Fruit fly (Drosophila melanogaster): ENCODE results near the gene CG31533.

The CG31533 gene

DNA sequence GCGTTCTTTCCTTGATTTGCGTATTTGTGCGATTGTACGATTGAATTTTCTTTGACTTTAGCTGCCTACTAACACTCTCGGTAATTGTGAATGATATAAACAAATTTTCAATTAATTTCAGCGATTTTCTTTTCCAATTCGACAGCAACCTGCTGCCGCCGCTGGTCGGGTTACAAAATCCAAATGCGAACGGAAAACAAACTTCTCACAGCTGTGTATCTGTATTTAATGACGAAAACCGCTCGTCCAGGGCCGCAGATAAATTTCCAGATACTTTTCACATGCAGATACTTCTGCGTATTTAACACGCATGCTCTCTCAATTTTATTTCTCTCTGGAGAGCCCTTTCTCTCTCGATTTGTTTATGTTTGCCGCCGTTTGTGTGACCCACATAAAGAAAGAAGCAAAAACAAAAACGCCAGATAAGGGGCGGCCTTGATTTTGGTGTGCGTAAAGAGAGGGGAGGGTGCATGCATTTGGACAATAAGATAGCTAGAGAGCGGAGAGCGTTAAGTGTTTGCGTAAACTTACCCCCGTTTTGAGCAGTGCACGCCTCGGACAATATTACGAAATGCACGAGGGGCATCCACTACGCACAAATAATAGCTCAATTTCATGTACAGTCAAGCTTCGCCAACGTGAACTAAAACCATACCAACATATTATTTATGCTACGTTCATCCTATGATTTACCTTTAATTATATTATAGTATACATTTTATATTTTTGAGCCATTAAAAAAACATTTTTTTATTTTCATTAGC is 48.9 kb downstream of the CG31533 start, which contains the start of gene CG12402 (continued):
- TF ChIP-seq CG30431 (GFP tag; optimal IDR thresholded peaks at IDR 0.05), result peak; percentile 63
- TF ChIP-seq CG17186 (GFP tag; optimal IDR thresholded peaks at IDR 0.05), result peak; percentile 50
- peak; percentile 81; the same call in 2 of the 3 replicates for TF ChIP-seq CG3726 (GFP tag; IDR thresholded peaks at IDR 0.05)
- TF ChIP-seq NFAT (GFP tag; IDR thresholded peaks at IDR 0.05), result peak; percentile 64
- peak; percentile 45 for TF ChIP-seq MBD-R2 (GFP tag; IDR thresholded peaks at IDR 0.05)
- no peak for TF ChIP-seq pzg (GFP tag; optimal IDR thresholded peaks at IDR 0.05)
- TF ChIP-seq vfl (GFP tag; optimal IDR thresholded peaks at IDR 0.05), result peak; percentile 16
- TF ChIP-seq CG13424 (tag; optimal IDR thresholded peaks at IDR 0.05), result peak; percentile 84
- TF ChIP-seq aop (GFP tag; IDR thresholded peaks at IDR 0.05), result peak; percentile 9; the same call in 1 of the 2 replicates
- peak; percentile 72 for TF ChIP-seq CG3281 (GFP tag; optimal IDR thresholded peaks at IDR 0.05)
- peak; percentile 40; the same call in 1 of the 3 replicates for TF ChIP-seq Doc3 (GFP tag; IDR thresholded peaks at IDR 0.05; ENCODE audit: partially characterized antibody)
- TF ChIP-seq CG3995 (GFP tag; optimal IDR thresholded peaks at IDR 0.05), result no peak
- TF ChIP-seq cad (GFP tag; optimal IDR thresholded peaks at IDR 0.05), result no peak
- TF ChIP-seq CG11093 (GFP tag; IDR thresholded peaks at IDR 0.05), result peak; percentile 76; the same call in 2 of the 3 replicates
- TF ChIP-seq Dad (GFP tag; optimal IDR thresholded peaks at IDR 0.05), result peak; percentile 32
- TF ChIP-seq CG1647 (GFP tag; optimal IDR thresholded peaks at IDR 0.05), result peak; percentile 64
- TF ChIP-seq tup (GFP tag; optimal IDR thresholded peaks at IDR 0.05), result peak; percentile 45
- TF ChIP-seq sna (GFP tag; IDR thresholded peaks at IDR 0.05; ENCODE audit: partially characterized antibody), result peak; percentile 19; the same call in 1 of the 2 replicates
- peak; percentile 57 for TF ChIP-seq CG13287 (GFP tag; IDR thresholded peaks at IDR 0.05; ENCODE audit: partially characterized antibody)
- peak; percentile 77 for TF ChIP-seq Atf6 (GFP tag; IDR thresholded peaks at IDR 0.05)
- TF ChIP-seq CG12391 (tag; optimal IDR thresholded peaks at IDR 0.05), result peak; percentile 90
- peak; percentile 76 for TF ChIP-seq nau (GFP tag; optimal IDR thresholded peaks at IDR 0.05)
- peak; percentile 88 for TF ChIP-seq Ada2b (GFP tag; IDR thresholded peaks at IDR 0.05)
- no peak for TF ChIP-seq pan (optimal IDR thresholded peaks at IDR 0.05)
- peak in 1 of 2 experiments; percentile 90 for TF ChIP-seq pan (GFP tag; optimal IDR thresholded peaks at IDR 0.05 in 1 of 2, IDR thresholded peaks at IDR 0.05 in 1 of 2)
- peak; percentile 70 for TF ChIP-seq CG11696 (GFP tag; IDR thresholded peaks at IDR 0.05)
- no peak for TF ChIP-seq corto (GFP tag; optimal IDR thresholded peaks at IDR 0.05)
- peak; percentile 91 for TF ChIP-seq Hr3 (GFP tag; optimal IDR thresholded peaks at IDR 0.05)
- TF ChIP-seq MTF-1 (GFP tag; optimal IDR thresholded peaks at IDR 0.05; ENCODE audit: borderline replicate concordance), result peak; percentile 57
- TF ChIP-seq grn (GFP tag; optimal IDR thresholded peaks at IDR 0.05), result peak; percentile 79
- peak; percentile 86 for TF ChIP-seq gcm (GFP tag; optimal IDR thresholded peaks at IDR 0.05)
- TF ChIP-seq chn (GFP tag; optimal IDR thresholded peaks at IDR 0.05), result peak; percentile 87
- TF ChIP-seq ken (GFP tag; IDR thresholded peaks at IDR 0.05), result peak; percentile 88
- TF ChIP-seq en (GFP tag; optimal IDR thresholded peaks at IDR 0.05), result peak; percentile 26
- peak; percentile 91 for TF ChIP-seq CG17829 (tag; optimal IDR thresholded peaks at IDR 0.05)
- TF ChIP-seq CG14965 (GFP tag; optimal IDR thresholded peaks at IDR 0.05; ENCODE audit: borderline replicate concordance), result no peak
- TF ChIP-seq CG16815 (GFP tag; optimal IDR thresholded peaks at IDR 0.05), result peak; percentile 43
- peak; percentile 70 for TF ChIP-seq oc (tag; optimal IDR thresholded peaks at IDR 0.05)
- TF ChIP-seq Hr51 (GFP tag; optimal IDR thresholded peaks at IDR 0.05), result peak; percentile 69 to 94
- peak; percentile 55 for TF ChIP-seq ems (GFP tag; optimal IDR thresholded peaks at IDR 0.05)
- peak; percentile 44; the same call in 1 of the 3 replicates for TF ChIP-seq CG2889 (GFP tag; IDR thresholded peaks at IDR 0.05)
- 0 out of 2 replicates have a peak, but pooled peaks have one; percentile 11 for TF ChIP-seq toy (GFP tag; IDR thresholded peaks at IDR 0.05)
- 0 out of 3 replicates have a peak, but pooled peaks have one; percentile 43 for TF ChIP-seq Opbp (GFP tag; IDR thresholded peaks at IDR 0.05; ENCODE audit: partially characterized antibody)
- TF ChIP-seq tin (GFP tag; optimal IDR thresholded peaks at IDR 0.05), result peak; percentile 91
- TF ChIP-seq Six4 (GFP tag; optimal IDR thresholded peaks at IDR 0.05), result peak; percentile 74
- TF ChIP-seq CG15601 (tag; optimal IDR thresholded peaks at IDR 0.05), result peak; percentile 58
- no peak for TF ChIP-seq CG3838 (GFP tag; optimal IDR thresholded peaks at IDR 0.05)
- TF ChIP-seq wek (GFP tag; optimal IDR thresholded peaks at IDR 0.05), result peak; percentile 90

All from whole organism, embryonic.